Fruit fly (Drosophila melanogaster) Kc167 (cell line): ENCODE measurements around the gene Lamtor4.

Source experiments
- Myc ChIP-seq: fragments of >200 bp; optimal IDR thresholded peaks from 2 replicates; lab custom pipeline; 2017; ENCODE audit warnings: missing external identifiers
- Sin3A ChIP-seq: fragments of >200 bp; optimal IDR thresholded peaks from 2 replicates; lab custom pipeline; 2018; ENCODE audit warnings: missing external identifiers
- h ChIP-seq: fragments of >200 bp; optimal IDR thresholded peaks from 3 replicates; lab custom pipeline; 2018; ENCODE audit warnings: missing external identifiers
- insv ChIP-seq: fragments of >200 bp; optimal IDR thresholded peaks from 3 replicates; lab custom pipeline; 2018; ENCODE audit warnings: missing external identifiers
- psq ChIP-seq: fragments of >200 bp; optimal IDR thresholded peaks from 2 replicates; lab custom pipeline; 2017; ENCODE audit warnings: missing external identifiers
- ttk ChIP-seq: sonication (Bioruptor generic); optimal IDR thresholded peaks from 2 replicates; lab custom pipeline; 2017; ENCODE audit warnings: missing external identifiers

Gene Lamtor4

dm6 chr3L:3890860-3891259 is 5.8 kb upstream of the Lamtor4 start:
- no peak for TF ChIP-seq h (lab: Kevin White, UChicago)
- no peak for TF ChIP-seq Sin3A (lab: Kevin White, UChicago)
- no peak for TF ChIP-seq insv (lab: Kevin White, UChicago)
- no peak for TF ChIP-seq Myc (lab: Kevin White, UChicago)
- no peak for TF ChIP-seq psq
- TF ChIP-seq ttk (lab: Kevin White, UChicago) = no peak

dm6 chr3L:3892154-3892624 is 4.5 kb upstream of the Lamtor4 start, which contains the start of gene Fie:
TSS of gene Fie (plus strand) at chr3L:3892574.
- TF ChIP-seq Sin3A (lab: Kevin White, UChicago) (no peak), ttk (lab: Kevin White, UChicago) (no peak), insv (lab: Kevin White, UChicago) (no peak), h (lab: Kevin White, UChicago) (no peak), Myc (lab: Kevin White, UChicago) (no peak), psq (no peak)

- no peak for TF ChIP-seq insv (lab: Kevin White, UChicago)
- no peak for TF ChIP-seq h (lab: Kevin White, UChicago)
- no peak for TF ChIP-seq ttk (lab: Kevin White, UChicago)
- TF ChIP-seq psq = no peak
- no peak for TF ChIP-seq Myc (lab: Kevin White, UChicago)
- TF ChIP-seq Sin3A (lab: Kevin White, UChicago) = no peak
Observed at dm6 chr3L:3894413-3894812, 2.3 kb upstream of the Lamtor4 start.

dm6 chr3L:3898978-3899377 is 2.3 kb downstream of the Lamtor4 start, which contains the start of gene Ccz1:
TSS of gene Ccz1 (minus strand) at chr3L:3899156.
- no peak for TF ChIP-seq Sin3A (lab: Kevin White, UChicago)

- TF ChIP-seq insv (lab: Kevin White, UChicago) (no peak), Myc (lab: Kevin White, UChicago) (no peak), psq (no peak), h (lab: Kevin White, UChicago) (no peak), Sin3A (lab: Kevin White, UChicago) (no peak), ttk (lab: Kevin White, UChicago) (no peak)
Observed at dm6 chr3L:3901865-3902490, 5.3 kb downstream of the Lamtor4 start.

- TF ChIP-seq ttk (lab: Kevin White, UChicago) (no peak), h (lab: Kevin White, UChicago) (no peak), Myc (lab: Kevin White, UChicago) (no peak), insv (lab: Kevin White, UChicago) (no peak), psq (no peak), Sin3A (lab: Kevin White, UChicago) (no peak)
Observed at dm6 chr3L:3902491-3903198, 5.9 kb downstream of the Lamtor4 start, which contains the start of gene Ubi-p63E. TSS of gene Ubi-p63E (minus strand) at chr3L:3903184.

- TF ChIP-seq Sin3A (lab: Kevin White, UChicago) (no peak), h (lab: Kevin White, UChicago) (no peak), ttk (lab: Kevin White, UChicago) (no peak), Myc (lab: Kevin White, UChicago) (no peak)
Observed at dm6 chr3L:3903301-3903700, 6.6 kb downstream of the Lamtor4 start, which contains the start of gene Sc2. TSS of gene Sc2 (plus strand) at chr3L:3903492.

dm6 chr3L:3905111-3905510 is 8.4 kb downstream of the Lamtor4 start, which contains the start of gene ida:
TSS of gene ida (plus strand) at chr3L:3905344.
- no peak for TF ChIP-seq h (lab: Kevin White, UChicago)
- no peak for TF ChIP-seq ttk (lab: Kevin White, UChicago)

- TF ChIP-seq insv (lab: Kevin White, UChicago) (no peak), ttk (lab: Kevin White, UChicago) (no peak), Sin3A (lab: Kevin White, UChicago) (no peak), h (lab: Kevin White, UChicago) (no peak), psq (no peak), Myc (lab: Kevin White, UChicago) (no peak)
Observed at dm6 chr3L:3908838-3909810, 12.4 kb downstream of the Lamtor4 start.

- TF ChIP-seq ttk (lab: Kevin White, UChicago) (no peak), psq (no peak), insv (lab: Kevin White, UChicago) (no peak), h (lab: Kevin White, UChicago) (no peak)
Observed at dm6 chr3L:3909831-3910230, 13.1 kb downstream of the Lamtor4 start, which contains the start of gene mge. TSS of gene mge (minus strand) at chr3L:3909931.

- TF ChIP-seq ttk (lab: Kevin White, UChicago) (no peak), insv (lab: Kevin White, UChicago) (no peak), psq (no peak)
Observed at dm6 chr3L:3912134-3912533, 15.4 kb downstream of the Lamtor4 start.
